Worm (Caenorhabditis elegans) whole organism, L4 larva: ENCODE results near the gene K09C6.2.
"Not testable (repeated sequence)": the region's sequence is repeated elsewhere in the genome, so short reads cannot be mapped to it uniquely, and the experiment has no call there.

Source experiments
- aly-2 ChIP-seq: sonication (generic microtip); optimal IDR thresholded peaks from 2 replicates; lab custom pipeline; 2018; ENCODE audit warnings: missing biosample characterization, missing genetic modification characterization
- ceh-82 ChIP-seq: sonication (generic microtip); optimal IDR thresholded peaks from 2 replicates; lab custom pipeline; 2017; ENCODE audit warnings: missing biosample characterization, missing genetic modification characterization
- daf-12 ChIP-seq: fragments of 150-350 bp; optimal IDR thresholded peaks from 2 replicates; lab custom pipeline; 2014; ENCODE audit warnings: missing biosample characterization, missing genetic modification reagents, missing genetic modification characterization
- dpl-1 ChIP-seq: fragments of 150-350 bp; optimal IDR thresholded peaks from 2 replicates; lab custom pipeline; 2014; ENCODE audit warnings: missing biosample characterization, missing genetic modification reagents, missing genetic modification characterization
- hif-1 ChIP-seq, 2 experiments: sonication (generic microtip); optimal IDR thresholded peaks; 2 replicates each; lab custom pipeline; 2016 to 2017; ENCODE audit warnings: missing compliant biosample characterization in 2 of 2, missing genetic modification characterization in 2 of 2, missing genetic modification reagents in 2 of 2, missing genotype in 2 of 2, mild to moderate bottlenecking in 1 of 2
- hmg-1.1 ChIP-seq: fragments of 200-800 bp; sonication (Bioruptor generic); IDR thresholded peaks from 2 replicates; pipeline ENCODE4 v1.3.6; 2022; ENCODE audit warnings: missing genetic modification reagents, missing genetic modification characterization, missing compliant biosample characterization
- lin-15B ChIP-seq: fragments of 150-350 bp; sonication (generic microtip); optimal IDR thresholded peaks from 3 replicates; lab custom pipeline; 2014; ENCODE audit warnings: missing biosample characterization, missing genetic modification characterization
- lsy-2 ChIP-seq, 2 experiments: fragments of 150-350 bp in 1 of 2; sonication (generic microtip) in 1 of 2; optimal IDR thresholded peaks; 2 replicates each; lab custom pipeline; 2014 to 2017; ENCODE audit warnings: missing biosample characterization in 2 of 2, missing genetic modification characterization in 2 of 2
- vab-7 ChIP-seq: fragments of 200-800 bp; sonication (Bioruptor generic); IDR thresholded peaks from 2 replicates; pipeline ENCODE4 v1.3.6; 2022; ENCODE audit warnings: missing genetic modification reagents, missing genetic modification characterization, missing compliant biosample characterization

DNA sequence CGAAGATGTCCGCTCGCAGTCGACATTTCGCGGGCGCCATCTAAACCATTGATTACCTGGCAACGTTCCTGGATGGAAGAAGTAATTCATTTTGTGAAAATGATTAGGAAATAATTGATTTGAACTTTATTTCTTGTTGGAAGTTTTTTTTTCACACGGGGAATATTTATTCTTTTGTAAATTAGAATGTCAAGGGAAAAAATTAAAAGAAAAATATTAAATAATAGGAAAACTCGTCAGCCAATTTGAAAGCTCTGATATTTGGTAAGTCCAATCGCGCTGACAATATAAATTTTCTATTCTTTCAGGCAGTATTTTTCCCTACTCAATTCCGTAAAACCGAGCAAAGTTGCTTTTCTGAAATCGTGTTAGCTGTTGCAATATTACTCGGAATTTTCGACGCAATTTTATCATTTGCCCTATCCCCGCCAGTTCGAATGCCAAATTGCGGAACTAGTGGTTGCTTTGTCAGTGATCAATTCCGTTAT lies 17.6 kb upstream of the K09C6.2 start, which contains the start of the genes K09C6.7 and K09C6.10:
- not testable (repeated sequence) for TF ChIP-seq hif-1 (tag; optimal IDR thresholded peaks at IDR 0.05; lab: Kevin White, UChicago); lsy-2 (tag; optimal IDR thresholded peaks at IDR 0.05; lab: Kevin White, UChicago); aly-2 (tag; lab: Kevin White, UChicago); hmg-1.1 (GFP tag; lab: Robert Waterston, UW); daf-12 (tag; lab: Kevin White, UChicago); vab-7 (GFP tag; lab: Robert Waterston, UW); ceh-82; lin-15B (tag; lab: Kevin White, UChicago); dpl-1
